Worm (Caenorhabditis elegans) whole organism, L4 larva: Measurements from ENCODE around the gene nhr-238.
A peak's percentile ranks its signal among the peaks of the same experiment; 100 is the strongest.

ENCODE experiments used
- Y105C5A.15 ChIP-seq: fragments of 200-800 bp; sonication (Bioruptor generic); IDR thresholded peaks from 2 replicates; pipeline ENCODE4 v1.3.6; 2022; ENCODE audit warnings: missing genetic modification characterization, missing compliant biosample characterization
- aly-2 ChIP-seq: sonication (generic microtip); optimal IDR thresholded peaks from 2 replicates; lab custom pipeline; 2018; ENCODE audit warnings: missing biosample characterization, missing genetic modification characterization
- ceh-82 ChIP-seq: sonication (generic microtip); optimal IDR thresholded peaks from 2 replicates; lab custom pipeline; 2017; ENCODE audit warnings: missing biosample characterization, missing genetic modification characterization
- dmd-8 ChIP-seq: fragments of 200-800 bp; sonication (Bioruptor generic); IDR thresholded peaks from 2 replicates; pipeline ENCODE4 v1.3.6; 2022; ENCODE audit warnings: missing genetic modification characterization, missing compliant biosample characterization
- egl-27 ChIP-seq: sonication (generic microtip); optimal IDR thresholded peaks from 3 replicates; lab custom pipeline; 2017; ENCODE audit warnings: missing biosample characterization, missing genetic modification reagents, missing genetic modification characterization
- fos-1 ChIP-seq: fragments of 150-350 bp; optimal IDR thresholded peaks from 2 replicates; lab custom pipeline; 2014; ENCODE audit warnings: missing biosample characterization, missing genetic modification characterization
- jun-1 ChIP-seq: fragments of 150-350 bp; optimal IDR thresholded peaks from 2 replicates; lab custom pipeline; 2014; ENCODE audit warnings: missing biosample characterization, missing genetic modification reagents, missing genetic modification characterization
- madf-5 ChIP-seq, 2 experiments: fragments of 200-800 bp; sonication (Bioruptor generic); IDR thresholded peaks; 2 replicates each; pipeline ENCODE4 v1.3.6; 2022; ENCODE audit warnings: missing compliant biosample characterization in 2 of 2, missing genetic modification characterization in 2 of 2
- mes-2 ChIP-seq: sonication (generic microtip); optimal IDR thresholded peaks from 2 replicates; lab custom pipeline; 2016; ENCODE audit warnings: missing genotype, mild to moderate bottlenecking, missing genetic modification characterization, missing compliant biosample characterization; ENCODE audit not compliant: poor library complexity, severe bottlenecking
- nhr-237 ChIP-seq: sonication (generic microtip); optimal IDR thresholded peaks from 2 replicates; lab custom pipeline; 2017; ENCODE audit warnings: missing biosample characterization, missing genetic modification characterization
- nhr-28 ChIP-seq: fragments of 150-350 bp; optimal IDR thresholded peaks from 2 replicates; lab custom pipeline; 2014; ENCODE audit warnings: missing biosample characterization, missing genetic modification characterization
- nhr-6 ChIP-seq: fragments of 150-350 bp; optimal IDR thresholded peaks from 2 replicates; lab custom pipeline; 2014; ENCODE audit warnings: missing biosample characterization, missing genetic modification characterization
- set-16 ChIP-seq: fragments of 200-800 bp; sonication (Bioruptor generic); IDR thresholded peaks from 2 replicates; pipeline ENCODE4 v1.3.6; 2022; ENCODE audit warnings: missing genetic modification reagents, missing genetic modification characterization, missing compliant biosample characterization
- unc-39 ChIP-seq: sonication (generic microtip); optimal IDR thresholded peaks from 2 replicates; lab custom pipeline; 2017; ENCODE audit warnings: missing biosample characterization, missing genetic modification characterization
- unc-62 ChIP-seq, 3 experiments: fragments of 150-350 bp in 1 of 3; sonication (generic microtip); optimal IDR thresholded peaks in 2 of 3; peaks in 1 of 3; 1 replicate in 1 of 3; 2 replicates in 2 of 3; lab custom pipeline; 2014 to 2017; ENCODE audit warnings: missing biosample characterization in 3 of 3, missing genetic modification characterization in 3 of 3, missing genetic modification reagents in 3 of 3, missing genotype in 1 of 3
- zag-1 ChIP-seq: fragments of 150-350 bp; optimal IDR thresholded peaks from 2 replicates; lab custom pipeline; 2014; ENCODE audit warnings: missing biosample characterization, missing genetic modification characterization
- zfp-3 ChIP-seq: fragments of 200-800 bp; sonication (Bioruptor generic); conservative IDR thresholded peaks from 2 replicates; pipeline ENCODE4 v1.3.6; 2022; ENCODE audit warnings: missing genetic modification reagents, missing genetic modification characterization, missing compliant biosample characterization
- zip-11 ChIP-seq: fragments of 200-800 bp; sonication (Bioruptor generic); IDR thresholded peaks from 2 replicates; pipeline ENCODE4 v1.3.6; 2022; ENCODE audit warnings: missing genetic modification characterization, missing compliant biosample characterization
- ztf-11 ChIP-seq: fragments of 150-350 bp; optimal IDR thresholded peaks from 2 replicates; lab custom pipeline; 2014; ENCODE audit warnings: missing biosample characterization, missing genetic modification characterization
- ztf-7 ChIP-seq: fragments of 150-350 bp; optimal IDR thresholded peaks from 2 replicates; lab custom pipeline; 2014; ENCODE audit warnings: missing biosample characterization, missing genetic modification characterization

The nhr-238 gene

ce11 chrV:1586906-1587305 lies 42.3 kb downstream of the nhr-238 start, which contains the start of gene F16B4.6:
Gene F16B4.6 (plus strand): TSS chrV:1587206.
- TF ChIP-seq fos-1 (tag; lab: Kevin White, UChicago) (no peak), ceh-82 (no peak), jun-1 (no peak), ztf-7 (tag; lab: Kevin White, UChicago) (no peak), Y105C5A.15 (GFP tag; lab: Robert Waterston, UW) (no peak), nhr-237 (tag; lab: Kevin White, UChicago) (no peak)
- TF ChIP-seq, all 104 proteins: peak for 0

- TF ChIP-seq mes-2 (tag; lab: Kevin White, UChicago) (no peak), unc-62 (GFP tag; optimal IDR thresholded peaks at IDR 0.05 in 1 of 2; lab: Kevin White, UChicago) (peak in 1 of 2 experiments; percentile 31), unc-62 (tag; optimal IDR thresholded peaks at IDR 0.05; lab: Kevin White, UChicago) (no peak), aly-2 (tag; lab: Kevin White, UChicago) (no peak), nhr-6 (tag; lab: Kevin White, UChicago) (no peak), dmd-8 (GFP tag; lab: Robert Waterston, UW) (no peak), zip-11 (GFP tag; lab: Robert Waterston, UW) (no peak), ztf-11 (tag; lab: Kevin White, UChicago) (no peak)
Measured at ce11 chrV:1585411-1585810, 43.8 kb downstream of the nhr-238 start, which contains the start of gene F16B4.7. Gene F16B4.7 (plus strand): TSS chrV:1585711.

- peak; percentile 56; the same call in 1 of the 2 replicates for TF ChIP-seq set-16 (GFP tag; lab: Robert Waterston, UW)
- no peak for TF ChIP-seq zfp-3 (GFP tag; lab: Robert Waterston, UW)
Measured at ce11 chrV:1583242-1583641, 46.0 kb downstream of the nhr-238 start.

- TF ChIP-seq zag-1 (tag; lab: Kevin White, UChicago): no peak
- TF ChIP-seq nhr-28: no peak
- TF ChIP-seq, all 104 proteins: peak for 0
Measured at ce11 chrV:1579790-1580189, 49.4 kb downstream of the nhr-238 start.

ce11 chrV:1578572-1579230 lies 50.5 kb downstream of the nhr-238 start:
- TF ChIP-seq unc-39 (tag; lab: Kevin White, UChicago): no peak
- TF ChIP-seq madf-5 (GFP tag; IDR thresholded peaks at IDR 0.05; lab: Robert Waterston, UW): 0 out of 4 replicates have a peak, but pooled peaks of 1 of the 2 experiments have one; percentile 12
- no peak for TF ChIP-seq egl-27 (tag; lab: Kevin White, UChicago)
- TF ChIP-seq jun-1: no peak
